Fruit fly (Drosophila melanogaster): ENCODE measurements around the gene CG4375.

The CG4375 gene

DNA sequence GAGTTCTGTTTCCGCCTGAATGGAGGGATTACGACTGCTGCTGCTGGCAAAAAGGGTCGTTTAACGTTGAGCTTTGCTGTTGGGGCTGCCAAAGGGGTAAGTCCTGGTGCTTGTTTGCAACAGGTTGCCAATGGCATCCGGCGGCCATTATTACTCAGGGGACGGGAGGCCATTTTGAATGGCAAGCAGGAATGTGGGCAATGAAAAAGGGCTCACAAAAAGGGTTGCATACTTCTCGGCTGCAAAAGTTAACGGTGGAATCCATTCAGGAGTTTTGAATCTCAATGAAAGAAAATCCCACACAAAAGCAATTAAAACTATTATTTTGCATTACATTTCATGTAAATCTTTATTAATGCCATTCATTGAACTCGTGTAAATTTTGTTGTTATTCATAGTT is 22.7 kb upstream of the CG4375 start:
- TF ChIP-seq zen (tag; optimal IDR thresholded peaks at IDR 0.05) (peak; percentile 24), MTF-1 (GFP tag; optimal IDR thresholded peaks at IDR 0.05; ENCODE audit: borderline replicate concordance) (no peak), ind (GFP tag; optimal IDR thresholded peaks at IDR 0.05) (no peak), br (optimal IDR thresholded peaks at IDR 0.05) (no peak), Adf1 (GFP tag; IDR thresholded peaks at IDR 0.05) (no peak), yki (optimal IDR thresholded peaks at IDR 0.05) (no peak), Med (GFP tag) (peak; percentile 25), CG4707 (GFP tag; optimal IDR thresholded peaks at IDR 0.05) (no peak), stwl (tag; optimal IDR thresholded peaks at IDR 0.05) (peak; percentile 7), CG42726 (GFP tag; IDR thresholded peaks at IDR 0.05; ENCODE audit: partially characterized antibody) (0 out of 2 replicates have a peak, but pooled peaks have one; percentile 7), CG12744 (GFP tag; optimal IDR thresholded peaks at IDR 0.05) (peak; percentile 18), esg (GFP tag; conservative IDR thresholded peaks at IDR 0.05) (no peak), Abd-B (GFP tag; optimal IDR thresholded peaks at IDR 0.05) (no peak), zfh1 (GFP tag; IDR thresholded peaks at IDR 0.05) (peak; percentile 29; the same call in 1 of the 3 replicates), phol (tag; optimal IDR thresholded peaks at IDR 0.05) (peak; percentile 81), CG1603 (tag; optimal IDR thresholded peaks at IDR 0.05) (peak; percentile 5), Ets97D (GFP tag; optimal IDR thresholded peaks at IDR 0.05) (peak; percentile 0), lola (GFP tag; optimal IDR thresholded peaks at IDR 0.05) (peak in 1 of 3 experiments; percentile 15), CG4854 (GFP tag; optimal IDR thresholded peaks at IDR 0.05) (no peak), vvl (GFP tag; IDR thresholded peaks at IDR 0.05) (peak; percentile 23; the same call in 1 of the 2 replicates), Camta (GFP tag; optimal IDR thresholded peaks at IDR 0.05) (no peak), CG1024 (GFP tag; IDR thresholded peaks at IDR 0.05) (0 out of 2 replicates have a peak, but pooled peaks have one; percentile 12), sd (tag; optimal IDR thresholded peaks at IDR 0.05) (peak; percentile 57), YL-1 (GFP tag; optimal IDR thresholded peaks at IDR 0.05) (no peak)

DNA sequence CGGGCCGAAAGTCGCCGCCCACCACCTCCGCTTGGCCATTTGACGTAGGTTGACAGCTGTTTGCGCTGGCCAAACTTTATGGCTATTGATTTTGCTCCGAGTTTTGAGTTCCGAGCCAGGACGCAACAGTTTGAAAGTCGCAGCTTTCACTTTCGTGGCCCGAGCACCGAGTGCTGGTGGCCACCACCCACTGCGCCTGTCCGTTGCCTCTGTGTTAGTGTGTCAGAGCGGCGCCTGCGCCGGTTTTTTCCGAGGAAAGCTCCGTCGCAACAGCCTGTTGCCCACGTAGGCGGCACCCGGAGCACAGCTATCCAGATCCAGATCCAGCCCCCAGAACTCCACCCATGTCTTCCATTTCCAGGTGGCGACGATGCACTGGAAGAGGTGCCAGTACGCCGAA is 22.1 kb upstream of the CG4375 start:
- TF ChIP-seq CG9932 (GFP tag; IDR thresholded peaks at IDR 0.05) = peak; percentile 3; the same call in 1 of the 2 replicates
- no peak for TF ChIP-seq sr (GFP tag; IDR thresholded peaks at IDR 0.05)
- peak in 1 of 2 experiments; percentile 15 for TF ChIP-seq crp (GFP tag; optimal IDR thresholded peaks at IDR 0.05)
- TF ChIP-seq nerfin-2 (GFP tag; IDR thresholded peaks at IDR 0.05; ENCODE audit: partially characterized antibody) = peak; percentile 32; the same call in 1 of the 2 replicates
- TF ChIP-seq CG10959 (GFP tag; IDR thresholded peaks at IDR 0.05) = no peak
- TF ChIP-seq CG6175 (GFP tag; IDR thresholded peaks at IDR 0.05) = 0 out of 3 replicates have a peak, but pooled peaks have one; percentile 9
- TF ChIP-seq abd-A (tag; optimal IDR thresholded peaks at IDR 0.05) = peak; percentile 42
- TF ChIP-seq onecut (GFP tag; IDR thresholded peaks at IDR 0.05) = peak; percentile 97
- peak; percentile 59 for TF ChIP-seq CG15514 (GFP tag; optimal IDR thresholded peaks at IDR 0.05)
- peak; percentile 15; the same call in 1 of the 3 replicates for TF ChIP-seq CG34224 (GFP tag; IDR thresholded peaks at IDR 0.05; ENCODE audit: partially characterized antibody)
- TF ChIP-seq scrt (GFP tag; optimal IDR thresholded peaks at IDR 0.05) = peak; percentile 100
- peak; percentile 90 for TF ChIP-seq Deaf1 (tag; optimal IDR thresholded peaks at IDR 0.05)
- TF ChIP-seq CG10979 (tag; optimal IDR thresholded peaks at IDR 0.05) = no peak
- peak; percentile 77 for TF ChIP-seq CG6654 (GFP tag; optimal IDR thresholded peaks at IDR 0.05)
- TF ChIP-seq CG31365 (tag; optimal IDR thresholded peaks at IDR 0.05) = no peak
- no peak for TF ChIP-seq Ets97D (GFP tag; optimal IDR thresholded peaks at IDR 0.05)
- TF ChIP-seq ewg (GFP tag; optimal IDR thresholded peaks at IDR 0.05) = peak; percentile 97
- peak; percentile 65 for TF ChIP-seq CG31224 (GFP tag; IDR thresholded peaks at IDR 0.05)
- TF ChIP-seq lola (GFP tag; optimal IDR thresholded peaks at IDR 0.05) = peak in 1 of 3 experiments; percentile 3
- TF ChIP-seq CG14860 (GFP tag; IDR thresholded peaks at IDR 0.05; ENCODE audit: partially characterized antibody) = no peak
- peak; percentile 32; the same call in 1 of the 2 replicates for TF ChIP-seq MBD-R2 (GFP tag; IDR thresholded peaks at IDR 0.05)
- TF ChIP-seq seq (GFP tag; IDR thresholded peaks at IDR 0.05) = no peak

Measured in whole organism, embryonic.